Fruit fly (Drosophila melanogaster) whole organism, embryonic: ENCODE results near the gene Ten-m.

Source experiments
- Abd-B ChIP-seq: fragments of 200-800 bp; sonication (Bioruptor generic); optimal IDR thresholded peaks from 2 replicates; lab custom pipeline; 2018; ENCODE audit warnings: missing biosample characterization, mild to moderate bottlenecking, missing genetic modification characterization, moderate library complexity
- Asciz ChIP-seq: fragments of 200-800 bp; sonication (Bioruptor generic); optimal IDR thresholded peaks from 2 replicates; lab custom pipeline; 2017; ENCODE audit warnings: missing biosample characterization, mild to moderate bottlenecking, missing genetic modification characterization, missing genetic modification reagents
- BEAF-32 ChIP-seq: fragments of 200-800 bp; sonication (Bioruptor generic); optimal IDR thresholded peaks from 3 replicates; lab custom pipeline; 2017; ENCODE audit warnings: missing biosample characterization, missing genetic modification characterization, mild to moderate bottlenecking, moderate library complexity, missing genetic modification reagents
- CG10147 ChIP-seq: fragments of 200-800 bp; sonication (Bioruptor generic); optimal IDR thresholded peaks from 2 replicates; lab custom pipeline; 2019; ENCODE audit warnings: missing biosample characterization, mild to moderate bottlenecking, missing genetic modification characterization, moderate library complexity
- CG10267 ChIP-seq: fragments of 200-800 bp; sonication (Bioruptor generic); optimal IDR thresholded peaks from 2 replicates; lab custom pipeline; 2018; ENCODE audit warnings: missing biosample characterization, mild to moderate bottlenecking, missing genetic modification characterization, moderate library complexity
- CG11695 ChIP-seq: fragments of 200-800 bp; sonication (Bioruptor generic); IDR thresholded peaks from 3 replicates; pipeline ENCODE4 v1.3.6; 2022; ENCODE audit warnings: missing biosample characterization, missing genetic modification characterization
- CG12391 ChIP-seq: fragments of 200-800 bp; sonication (Bioruptor generic); optimal IDR thresholded peaks from 3 replicates; lab custom pipeline; 2018; ENCODE audit warnings: missing biosample characterization, mild to moderate bottlenecking, missing genetic modification characterization, moderate library complexity
- CG13287 ChIP-seq: fragments of 200-800 bp; sonication (Bioruptor generic); IDR thresholded peaks from 2 replicates; pipeline ENCODE4 v1.3.6; 2022; ENCODE audit warnings: missing biosample characterization, missing genetic modification characterization; ENCODE audit not compliant: partially characterized antibody
- CG15269 ChIP-seq: fragments of 200-800 bp; sonication (Bioruptor generic); optimal IDR thresholded peaks from 2 replicates; lab custom pipeline; 2018; ENCODE audit warnings: missing biosample characterization, mild to moderate bottlenecking, missing genetic modification characterization, moderate library complexity
- CG15696 ChIP-seq: fragments of 200-800 bp; sonication (Bioruptor generic); optimal IDR thresholded peaks from 2 replicates; lab custom pipeline; 2019; ENCODE audit warnings: missing biosample characterization, mild to moderate bottlenecking, missing genetic modification characterization, moderate library complexity
- CG17612 ChIP-seq: fragments of 200-800 bp; sonication (Bioruptor generic); IDR thresholded peaks from 2 replicates; pipeline ENCODE4 v1.3.6; 2022; ENCODE audit warnings: missing biosample characterization, missing genetic modification characterization
- CG1792 ChIP-seq: fragments of 200-800 bp; sonication (Bioruptor generic); optimal IDR thresholded peaks from 2 replicates; lab custom pipeline; 2016; ENCODE audit warnings: missing biosample characterization, missing genetic modification characterization
- CG30403 ChIP-seq: fragments of 200-800 bp; sonication (Bioruptor generic); optimal IDR thresholded peaks from 3 replicates; lab custom pipeline; 2016; ENCODE audit warnings: missing biosample characterization, missing genetic modification characterization
- CG31365 ChIP-seq: fragments of 200-800 bp; sonication (Bioruptor generic); optimal IDR thresholded peaks from 2 replicates; lab custom pipeline; 2018; ENCODE audit warnings: missing biosample characterization, mild to moderate bottlenecking, missing genetic modification characterization
- CG3163 ChIP-seq: fragments of 200-800 bp; sonication (Bioruptor generic); optimal IDR thresholded peaks from 3 replicates; lab custom pipeline; 2016; ENCODE audit warnings: missing biosample characterization, missing genetic modification characterization
- CG3407 ChIP-seq: fragments of 200-800 bp; sonication (Bioruptor generic); optimal IDR thresholded peaks from 2 replicates; lab custom pipeline; 2018; ENCODE audit warnings: missing biosample characterization, mild to moderate bottlenecking, missing genetic modification characterization
- CG3847 ChIP-seq: fragments of 200-800 bp; sonication (Bioruptor generic); IDR thresholded peaks from 2 replicates; pipeline ENCODE4 v1.3.6; 2022; ENCODE audit warnings: missing biosample characterization, missing genetic modification characterization
- CG4820 ChIP-seq: fragments of 200-800 bp; sonication (Bioruptor generic); optimal IDR thresholded peaks from 3 replicates; lab custom pipeline; 2016; ENCODE audit warnings: missing biosample characterization, missing genetic modification characterization
- CG6175 ChIP-seq: fragments of 200-800 bp; sonication (Bioruptor generic); IDR thresholded peaks from 3 replicates; pipeline ENCODE4 v1.3.6; 2022; ENCODE audit warnings: missing biosample characterization, missing genetic modification characterization
- CG8290 ChIP-seq, 3 experiments: fragments of 200-800 bp; sonication (Bioruptor generic); optimal IDR thresholded peaks; 2 replicates each; lab custom pipeline; 2016 to 2019; ENCODE audit warnings: missing biosample characterization in 3 of 3, missing genetic modification characterization in 3 of 3, mild to moderate bottlenecking in 2 of 3, moderate library complexity in 1 of 3
- CG9215 ChIP-seq: fragments of 200-800 bp; sonication (Bioruptor generic); IDR thresholded peaks from 2 replicates; pipeline ENCODE4 v1.3.6; 2022; ENCODE audit warnings: missing biosample characterization, missing genetic modification characterization
- CG9797 ChIP-seq: fragments of 200-800 bp; sonication (Bioruptor generic); optimal IDR thresholded peaks from 3 replicates; lab custom pipeline; 2018; ENCODE audit warnings: missing biosample characterization, mild to moderate bottlenecking, missing genetic modification characterization
- HmgZ ChIP-seq: fragments of 200-800 bp; sonication (Bioruptor generic); optimal IDR thresholded peaks from 2 replicates; lab custom pipeline; 2018; ENCODE audit warnings: missing biosample characterization, mild to moderate bottlenecking, missing genetic modification characterization
- Hr39 ChIP-seq: fragments of >200 bp; optimal IDR thresholded peaks from 2 replicates; lab custom pipeline; 2017
- Lhr ChIP-seq: fragments of 200-800 bp; sonication (Bioruptor generic); optimal IDR thresholded peaks from 3 replicates; lab custom pipeline; 2017; ENCODE audit warnings: mild to moderate bottlenecking, missing biosample characterization, missing genetic modification reagents, missing genetic modification characterization
- MESR4 ChIP-seq: fragments of 200-800 bp; sonication (Bioruptor generic); optimal IDR thresholded peaks from 2 replicates; lab custom pipeline; 2018; ENCODE audit warnings: missing biosample characterization, mild to moderate bottlenecking, missing genetic modification characterization, moderate library complexity
- Mad ChIP-seq: fragments of 200-800 bp; sonication (Bioruptor generic); optimal IDR thresholded peaks from 2 replicates; lab custom pipeline; 2016; ENCODE audit warnings: missing biosample characterization, missing genetic modification characterization
- Nf-YB ChIP-seq: fragments of 200-800 bp; sonication (Bioruptor generic); optimal IDR thresholded peaks from 3 replicates; lab custom pipeline; 2019; ENCODE audit warnings: missing biosample characterization, mild to moderate bottlenecking, missing genetic modification characterization, moderate library complexity
- Rfx ChIP-seq: fragments of 200-800 bp; sonication (Bioruptor generic); IDR thresholded peaks from 2 replicates; pipeline ENCODE4 v1.3.6; 2022; ENCODE audit warnings: missing biosample characterization, missing genetic modification characterization
- Xrp1 ChIP-seq: fragments of 200-800 bp; sonication (Bioruptor generic); IDR thresholded peaks from 2 replicates; pipeline ENCODE4 v1.3.6; 2022; ENCODE audit warnings: missing biosample characterization, missing genetic modification characterization
- cas ChIP-seq: fragments of 200-800 bp; sonication (Bioruptor generic); IDR thresholded peaks from 2 replicates; pipeline ENCODE4 v1.3.6; 2022; ENCODE audit warnings: missing biosample characterization, missing genetic modification characterization
- cato ChIP-seq: fragments of 200-800 bp; sonication (Bioruptor generic); optimal IDR thresholded peaks from 2 replicates; lab custom pipeline; 2016; ENCODE audit warnings: missing biosample characterization, missing genetic modification characterization, borderline replicate concordance
- crol ChIP-seq: fragments of 200-800 bp; sonication (Bioruptor generic); IDR thresholded peaks from 2 replicates; pipeline ENCODE4 v1.3.6; 2022; ENCODE audit warnings: missing biosample characterization, missing genetic modification characterization
- cwo ChIP-seq: fragments of 200-800 bp; sonication (Bioruptor generic); optimal IDR thresholded peaks from 3 replicates; lab custom pipeline; 2017; ENCODE audit warnings: missing biosample characterization, missing genetic modification characterization, mild to moderate bottlenecking, moderate library complexity, missing genetic modification reagents
- danr ChIP-seq: fragments of 200-800 bp; sonication (Bioruptor generic); IDR thresholded peaks from 2 replicates; pipeline ENCODE4 v1.3.6; 2022; ENCODE audit warnings: missing biosample characterization, missing genetic modification characterization
- dmrt99B ChIP-seq: fragments of 200-800 bp; sonication (Bioruptor generic); optimal IDR thresholded peaks from 2 replicates; lab custom pipeline; 2018; ENCODE audit warnings: missing biosample characterization, mild to moderate bottlenecking, missing genetic modification characterization, moderate library complexity
- emc ChIP-seq: fragments of 200-800 bp; sonication (Bioruptor generic); optimal IDR thresholded peaks from 2 replicates; lab custom pipeline; 2016; ENCODE audit warnings: missing biosample characterization, missing genetic modification characterization
- fru ChIP-seq: fragments of >200 bp; optimal IDR thresholded peaks from 2 replicates; lab custom pipeline; 2017
- kah ChIP-seq: fragments of 200-800 bp; sonication (Bioruptor generic); optimal IDR thresholded peaks from 2 replicates; lab custom pipeline; 2018; ENCODE audit warnings: missing biosample characterization, mild to moderate bottlenecking, missing genetic modification characterization
- mam ChIP-seq: fragments of 200-800 bp; sonication (Bioruptor generic); optimal IDR thresholded peaks from 3 replicates; lab custom pipeline; 2016; ENCODE audit warnings: missing biosample characterization, missing genetic modification characterization
- nerfin-1 ChIP-seq: fragments of 200-800 bp; sonication (Bioruptor generic); optimal IDR thresholded peaks from 3 replicates; lab custom pipeline; 2019; ENCODE audit warnings: missing biosample characterization, mild to moderate bottlenecking, missing genetic modification characterization, moderate library complexity
- onecut ChIP-seq: fragments of 200-800 bp; sonication (Bioruptor generic); IDR thresholded peaks from 2 replicates; pipeline ENCODE4 v1.3.6; 2022; ENCODE audit warnings: missing biosample characterization, missing genetic modification characterization
- pan ChIP-seq, 4 experiments: fragments of >200 bp in 3 of 4; fragments of 200-800 bp in 1 of 4; sonication (Bioruptor generic) in 1 of 4; optimal IDR thresholded peaks in 3 of 4; IDR thresholded peaks in 1 of 4; 2 replicates each; pipeline versions ENCODE4 v1.3.6 to Lab custom; 2017 to 2022; ENCODE audit warnings: missing biosample characterization in 2 of 4, missing genetic modification characterization in 2 of 4, mixed read lengths in 1 of 4
- peb ChIP-seq: fragments of 200-800 bp; sonication (Bioruptor generic); IDR thresholded peaks from 2 replicates; pipeline ENCODE4 v1.3.6; 2022; ENCODE audit warnings: missing biosample characterization, missing genetic modification characterization
- slbo ChIP-seq: fragments of 200-800 bp; sonication (Bioruptor generic); IDR thresholded peaks from 2 replicates; pipeline ENCODE4 v1.3.6; 2022; ENCODE audit warnings: missing biosample characterization, missing genetic modification characterization
- sna ChIP-seq: fragments of 200-800 bp; sonication (Bioruptor generic); IDR thresholded peaks from 2 replicates; pipeline ENCODE4 v1.3.6; 2022; ENCODE audit warnings: missing biosample characterization, missing genetic modification characterization; ENCODE audit not compliant: partially characterized antibody
- sob ChIP-seq: fragments of 200-800 bp; sonication (Bioruptor generic); IDR thresholded peaks from 2 replicates; pipeline ENCODE4 v1.3.6; 2022; ENCODE audit warnings: missing biosample characterization, missing genetic modification characterization
- stwl ChIP-seq: fragments of 200-800 bp; sonication (Bioruptor generic); optimal IDR thresholded peaks from 3 replicates; lab custom pipeline; 2018; ENCODE audit warnings: missing biosample characterization, mild to moderate bottlenecking, missing genetic modification characterization, moderate library complexity
- tup ChIP-seq: fragments of 200-800 bp; sonication (Bioruptor generic); optimal IDR thresholded peaks from 2 replicates; lab custom pipeline; 2016; ENCODE audit warnings: missing biosample characterization, mild to moderate bottlenecking, missing genetic modification characterization, moderate library complexity

Gene Ten-m

DNA sequence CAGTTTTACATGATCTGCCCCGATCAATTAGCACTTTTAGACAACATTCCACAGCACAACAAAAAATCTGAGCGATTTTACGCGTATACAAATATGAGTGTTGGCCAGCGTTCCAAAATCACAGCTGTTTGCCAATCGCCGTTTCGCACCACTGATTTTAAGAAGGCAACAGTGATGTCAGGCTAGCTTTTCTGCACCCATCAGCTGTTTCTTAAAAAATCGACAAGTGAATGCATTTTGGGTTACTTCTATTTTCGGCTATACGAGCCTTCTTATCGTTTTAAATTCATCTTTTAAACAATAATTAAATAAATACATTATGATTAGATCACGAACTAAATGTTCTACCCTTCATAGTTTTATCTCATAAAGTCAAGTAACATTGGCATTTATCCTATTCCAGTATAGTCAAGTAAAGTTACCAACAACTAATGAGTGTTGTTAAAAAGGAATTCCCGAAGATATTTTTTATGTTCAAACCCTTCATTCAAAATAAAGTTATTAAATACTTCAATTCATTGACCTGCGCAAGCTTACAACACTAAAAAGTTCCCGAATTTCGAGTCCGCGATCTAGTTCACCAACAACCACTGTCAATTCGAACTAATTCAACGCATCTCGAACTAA, 144.8 kb downstream of the Ten-m start, which contains the start of the genes Rich and Ddx1 (continued):
- peak; percentile 29; the same call in 1 of the 2 replicates for TF ChIP-seq CG13287
- no peak for TF ChIP-seq fru (lab: Kevin White, UChicago)
- TF ChIP-seq CG12391, result peak; percentile 74
- TF ChIP-seq cato, result peak; percentile 15
- peak; percentile 65 for TF ChIP-seq HmgZ
- peak; percentile 65 for TF ChIP-seq CG3847 (GFP tag; lab: Robert Waterston, UW)
- TF ChIP-seq CG1792 (GFP tag; lab: Kevin White, UChicago), result no peak
- TF ChIP-seq MESR4 (GFP tag; lab: Kevin White, UChicago), result peak; percentile 60
- no peak; the same call in 1 of the 2 replicates for TF ChIP-seq CG9215 (GFP tag; lab: Robert Waterston, UW)
- TF ChIP-seq Hr39 (lab: Kevin White, UChicago), result no peak
- no peak for TF ChIP-seq peb (GFP tag; lab: Robert Waterston, UW)
- TF ChIP-seq CG30403 (GFP tag; lab: Kevin White, UChicago), result peak; percentile 76
- no peak for TF ChIP-seq sna (GFP tag; lab: Robert Waterston, UW)
- TF ChIP-seq CG8290 (GFP tag; optimal IDR thresholded peaks at IDR 0.05; lab: Kevin White, UChicago), result peak; percentile 51
- TF ChIP-seq CG8290 (tag; optimal IDR thresholded peaks at IDR 0.05; lab: Kevin White, UChicago), result peak; percentile 58 to 70
- peak; percentile 15 for TF ChIP-seq cwo
- no peak for TF ChIP-seq CG11695 (GFP tag; lab: Robert Waterston, UW)
- peak; percentile 7 for TF ChIP-seq CG15696 (tag; lab: Kevin White, UChicago)
- peak; percentile 96 for TF ChIP-seq CG10267 (tag; lab: Kevin White, UChicago)
- no peak for TF ChIP-seq CG3407 (GFP tag; lab: Kevin White, UChicago)
- TF ChIP-seq CG15269 (tag; lab: Kevin White, UChicago), result peak; percentile 18
- peak; percentile 22 for TF ChIP-seq CG4820
- TF ChIP-seq sob, result peak; percentile 78
- peak; percentile 11 for TF ChIP-seq Mad
- TF ChIP-seq Lhr, result peak; percentile 56
- peak; percentile 37 for TF ChIP-seq BEAF-32 (GFP tag; lab: Kevin White, UChicago)
- TF ChIP-seq dmrt99B (tag; lab: Kevin White, UChicago), result no peak
- TF ChIP-seq CG31365 (tag; lab: Kevin White, UChicago), result no peak
- peak; percentile 37 for TF ChIP-seq kah (GFP tag; lab: Kevin White, UChicago)
- no peak for TF ChIP-seq pan (optimal IDR thresholded peaks at IDR 0.05; lab: Kevin White, UChicago)
- peak in 1 of 2 experiments; percentile 9 for TF ChIP-seq pan (GFP tag; optimal IDR thresholded peaks at IDR 0.05 in 1 of 2, IDR thresholded peaks at IDR 0.05 in 1 of 2)
- no peak for TF ChIP-seq emc (GFP tag; lab: Kevin White, UChicago)
- TF ChIP-seq cas, result no peak
- TF ChIP-seq Rfx (GFP tag; lab: Robert Waterston, UW), result peak; percentile 54
- TF ChIP-seq Abd-B, result peak; percentile 64
- TF ChIP-seq slbo (GFP tag; lab: Robert Waterston, UW), result peak; percentile 64
- peak; percentile 33 for TF ChIP-seq mam (GFP tag; lab: Kevin White, UChicago)
- TF ChIP-seq Nf-YB (GFP tag; lab: Kevin White, UChicago), result peak; percentile 35
- no peak for TF ChIP-seq Asciz (GFP tag; lab: Kevin White, UChicago)
- no peak for TF ChIP-seq crol (GFP tag; lab: Robert Waterston, UW)
- peak; percentile 95 for TF ChIP-seq nerfin-1 (tag; lab: Kevin White, UChicago)
- TF ChIP-seq onecut (GFP tag; lab: Robert Waterston, UW), result no peak
- no peak for TF ChIP-seq danr (GFP tag; lab: Robert Waterston, UW)
- peak; percentile 43 for TF ChIP-seq stwl (tag; lab: Kevin White, UChicago)
- TF ChIP-seq tup (GFP tag; lab: Kevin White, UChicago), result no peak
- TF ChIP-seq CG3163 (GFP tag; lab: Kevin White, UChicago), result no peak
- peak; percentile 30 for TF ChIP-seq CG10147 (GFP tag; lab: Kevin White, UChicago)
- TF ChIP-seq CG6175 (GFP tag; lab: Robert Waterston, UW), result no peak
- peak; percentile 38; the same call in 1 of the 2 replicates for TF ChIP-seq Xrp1 (GFP tag; lab: Robert Waterston, UW)
- peak; percentile 27 for TF ChIP-seq CG9797 (GFP tag; lab: Kevin White, UChicago)
- TF ChIP-seq CG17612 (GFP tag; lab: Robert Waterston, UW), result no peak
